Fruit fly (Drosophila melanogaster): ENCODE results near the gene Vps8.

Vps8 gene

DNA sequence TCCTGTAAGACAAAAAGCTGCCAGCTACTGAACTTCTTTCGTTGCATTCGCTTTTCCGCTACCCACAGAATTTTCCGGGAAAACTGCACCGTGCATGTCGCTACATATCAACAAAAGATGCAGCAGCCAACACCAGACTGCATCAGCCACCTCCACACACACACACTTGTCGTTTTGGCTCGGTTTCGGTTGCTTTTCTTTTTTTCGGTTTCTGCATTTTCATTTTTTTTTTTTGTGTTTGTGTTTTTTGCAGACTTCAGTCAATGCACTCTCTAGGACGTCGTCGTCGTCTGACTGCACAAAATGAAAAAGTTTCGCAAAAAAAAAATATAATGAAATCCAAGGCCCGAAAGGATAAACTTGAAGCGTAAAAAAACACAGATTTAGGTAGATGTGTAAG is 47.9 kb downstream of the Vps8 start (continued):
- TF ChIP-seq fd59A (GFP tag; optimal IDR thresholded peaks at IDR 0.05) (no peak), lz (GFP tag; optimal IDR thresholded peaks at IDR 0.05) (no peak), Ets96B (tag; optimal IDR thresholded peaks at IDR 0.05) (no peak), fkh (GFP tag; optimal IDR thresholded peaks at IDR 0.05) (no peak), CG3032 (tag; optimal IDR thresholded peaks at IDR 0.05) (no peak), Eip93F (GFP tag; optimal IDR thresholded peaks at IDR 0.05) (no peak), Met (GFP tag; optimal IDR thresholded peaks at IDR 0.05) (no peak), topi (GFP tag; optimal IDR thresholded peaks at IDR 0.05) (no peak), salr (GFP tag; optimal IDR thresholded peaks at IDR 0.05) (peak in 1 of 2 experiments; percentile 49), CG4318 (GFP tag; optimal IDR thresholded peaks at IDR 0.05) (no peak), achi (GFP tag; optimal IDR thresholded peaks at IDR 0.05) (no peak)

DNA sequence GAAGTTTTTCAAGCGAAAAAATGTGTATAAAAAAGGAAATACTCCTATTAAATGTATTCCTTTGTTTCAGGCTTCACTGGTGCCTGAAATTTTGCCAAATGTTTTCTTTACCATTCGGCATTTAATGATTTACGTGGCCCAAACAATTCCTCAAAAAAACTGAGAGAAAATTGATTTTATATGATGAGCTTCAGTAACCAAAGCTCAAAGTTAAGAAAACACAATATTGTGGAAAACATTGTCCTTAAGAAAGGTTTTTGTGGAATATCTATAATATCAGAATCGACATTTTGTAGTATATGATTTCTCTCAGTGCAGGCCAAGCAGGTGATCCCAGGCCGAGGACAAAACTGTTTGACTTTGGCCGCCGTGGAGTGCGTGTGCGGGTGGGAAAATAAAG is 48.5 kb downstream of the Vps8 start:
- TF ChIP-seq dac (GFP tag; optimal IDR thresholded peaks at IDR 0.05) (no peak), vri (GFP tag; optimal IDR thresholded peaks at IDR 0.05) (peak; percentile 55), CG6163 (GFP tag; IDR thresholded peaks at IDR 0.05) (no peak), CG11902 (GFP tag; optimal IDR thresholded peaks at IDR 0.05) (peak; percentile 5), pdm3 (GFP tag; optimal IDR thresholded peaks at IDR 0.05) (peak; percentile 69), fkh (GFP tag; optimal IDR thresholded peaks at IDR 0.05) (no peak), Sox14 (GFP tag; optimal IDR thresholded peaks at IDR 0.05) (peak; percentile 53), fd59A (GFP tag; optimal IDR thresholded peaks at IDR 0.05) (peak; percentile 14), CG6808 (GFP tag; optimal IDR thresholded peaks at IDR 0.05) (peak; percentile 36), CG32006 (GFP tag; optimal IDR thresholded peaks at IDR 0.05) (peak; percentile 65), net (GFP tag; optimal IDR thresholded peaks at IDR 0.05) (peak; percentile 46), CG8319 (GFP tag; optimal IDR thresholded peaks at IDR 0.05) (no peak), CG3919 (GFP tag; optimal IDR thresholded peaks at IDR 0.05) (peak; percentile 60), Eip75B (GFP tag; optimal IDR thresholded peaks at IDR 0.05) (peak; percentile 40), ss (GFP tag; optimal IDR thresholded peaks at IDR 0.05) (no peak), dsx (GFP tag; optimal IDR thresholded peaks at IDR 0.05; ENCODE audit: poor library complexity, severe bottlenecking) (peak; percentile 22), esn (GFP tag; optimal IDR thresholded peaks at IDR 0.05) (peak; percentile 72), CG6792 (GFP tag; optimal IDR thresholded peaks at IDR 0.05) (peak; percentile 45), cyc (GFP tag; optimal IDR thresholded peaks at IDR 0.05) (peak; percentile 50), lz (GFP tag; optimal IDR thresholded peaks at IDR 0.05) (peak; percentile 65), Sox102F (GFP tag; optimal IDR thresholded peaks at IDR 0.05) (peak; percentile 60), Smox (GFP tag; optimal IDR thresholded peaks at IDR 0.05) (peak; percentile 68), CG10669 (GFP tag; optimal IDR thresholded peaks at IDR 0.05) (peak; percentile 47), Blimp-1 (GFP tag; optimal IDR thresholded peaks at IDR 0.05) (no peak), fd85E (GFP tag; optimal IDR thresholded peaks at IDR 0.05) (no peak), acj6 (GFP tag; optimal IDR thresholded peaks at IDR 0.05) (peak; percentile 48), CG10631 (GFP tag; optimal IDR thresholded peaks at IDR 0.05) (peak; percentile 45), CG1621 (tag; optimal IDR thresholded peaks at IDR 0.05) (peak; percentile 38), CG31627 (GFP tag; optimal IDR thresholded peaks at IDR 0.05) (peak; percentile 65), OdsH (GFP tag; optimal IDR thresholded peaks at IDR 0.05) (peak; percentile 57), topi (GFP tag; optimal IDR thresholded peaks at IDR 0.05) (peak; percentile 39), Sox15 (GFP tag; optimal IDR thresholded peaks at IDR 0.05) (no peak), CG3032 (tag; optimal IDR thresholded peaks at IDR 0.05) (peak; percentile 21), Eip78C (GFP tag) (peak; percentile 87), svp (GFP tag) (peak; percentile 63), CG11762 (GFP tag; optimal IDR thresholded peaks at IDR 0.05; ENCODE audit: insufficient read depth) (no peak), Hr39 (GFP tag; optimal IDR thresholded peaks at IDR 0.05) (peak; percentile 68), Gug (GFP tag; IDR thresholded peaks at IDR 0.05) (no peak), CG6276 (GFP tag; optimal IDR thresholded peaks at IDR 0.05) (peak; percentile 4), CG6854 (GFP tag; optimal IDR thresholded peaks at IDR 0.05) (no peak), Ets96B (tag; optimal IDR thresholded peaks at IDR 0.05) (peak; percentile 35), Hr4 (GFP tag; optimal IDR thresholded peaks at IDR 0.05) (peak; percentile 71), Eip93F (GFP tag; optimal IDR thresholded peaks at IDR 0.05) (no peak), spab (GFP tag; optimal IDR thresholded peaks at IDR 0.05) (peak; percentile 9), achi (GFP tag; optimal IDR thresholded peaks at IDR 0.05) (peak; percentile 61), CG15336 (GFP tag; IDR thresholded peaks at IDR 0.05) (peak; percentile 51; the same call in 1 of the 2 replicates)

Measured in whole organism, prepupa.